Worm (Caenorhabditis elegans) whole organism, L2 larva: ENCODE data around the gene wrt-1.

Source experiments
- F13H6.1 ChIP-seq: sonication (generic microtip); optimal IDR thresholded peaks from 2 replicates; lab custom pipeline; 2016; ENCODE audit warnings: missing genetic modification characterization, missing compliant biosample characterization
- R02D3.7 ChIP-seq: fragments of 150-350 bp; optimal IDR thresholded peaks from 2 replicates; lab custom pipeline; 2014; ENCODE audit warnings: missing biosample characterization, missing genetic modification characterization
- Y55F3AM.14 ChIP-seq: fragments of 200-800 bp; sonication (Bioruptor generic); optimal IDR thresholded peaks from 2 replicates; lab custom pipeline; 2018; ENCODE audit warnings: mild to moderate bottlenecking, missing genetic modification characterization, missing compliant biosample characterization
- ZK546.5 ChIP-seq: sonication (generic microtip); optimal IDR thresholded peaks from 2 replicates; lab custom pipeline; 2017; ENCODE audit warnings: missing biosample characterization, missing genetic modification characterization
- alr-1 ChIP-seq: fragments of 150-350 bp; optimal IDR thresholded peaks from 2 replicates; lab custom pipeline; 2014; ENCODE audit warnings: missing biosample characterization, missing genetic modification characterization
- ama-1 ChIP-seq: fragments of 150-350 bp; optimal IDR thresholded peaks from 2 replicates; lab custom pipeline; 2018; ENCODE audit warnings: inconsistent platforms
- ceh-16 ChIP-seq: fragments of 150-350 bp; optimal IDR thresholded peaks from 2 replicates; lab custom pipeline; 2014; ENCODE audit warnings: missing biosample characterization, missing genetic modification characterization
- crh-2 ChIP-seq: sonication (generic microtip); optimal IDR thresholded peaks from 2 replicates; lab custom pipeline; 2017; ENCODE audit warnings: missing biosample characterization, missing genetic modification characterization
- dmd-4 ChIP-seq: sonication (generic microtip); optimal IDR thresholded peaks from 2 replicates; lab custom pipeline; 2017; ENCODE audit warnings: missing biosample characterization, missing genetic modification characterization
- egl-27 ChIP-seq: sonication (generic microtip); optimal IDR thresholded peaks from 3 replicates; lab custom pipeline; 2017; ENCODE audit warnings: missing biosample characterization, missing genetic modification reagents, missing genetic modification characterization
- elt-1 ChIP-seq: fragments of 150-350 bp; optimal IDR thresholded peaks from 2 replicates; lab custom pipeline; 2014; ENCODE audit warnings: missing biosample characterization, missing genetic modification characterization
- fos-1 ChIP-seq: fragments of 150-350 bp; optimal IDR thresholded peaks from 2 replicates; lab custom pipeline; 2014; ENCODE audit warnings: missing biosample characterization, missing genetic modification characterization
- gmeb-1 ChIP-seq: fragments of 150-350 bp; optimal IDR thresholded peaks from 2 replicates; lab custom pipeline; 2014; ENCODE audit warnings: missing biosample characterization, missing genetic modification characterization
- lin-11 ChIP-seq: fragments of 150-350 bp; sonication (generic microtip); optimal IDR thresholded peaks from 2 replicates; lab custom pipeline; 2014; ENCODE audit warnings: missing biosample characterization, missing genetic modification characterization, inconsistent platforms, mixed read lengths
- lin-13 ChIP-seq: fragments of 150-350 bp; optimal IDR thresholded peaks from 2 replicates; lab custom pipeline; 2014; ENCODE audit warnings: missing biosample characterization, missing genetic modification reagents, missing genetic modification characterization
- lin-39 ChIP-seq: fragments of 150-350 bp; optimal IDR thresholded peaks from 2 replicates; lab custom pipeline; 2014; ENCODE audit warnings: missing biosample characterization, missing genetic modification reagents, missing genetic modification characterization
- lsy-2 ChIP-seq, 2 experiments: fragments of 150-350 bp in 1 of 2; sonication (generic microtip) in 1 of 2; optimal IDR thresholded peaks; 2 replicates each; lab custom pipeline; 2014 to 2017; ENCODE audit warnings: missing biosample characterization in 2 of 2, missing genetic modification characterization in 2 of 2
- mbf-1 ChIP-seq: sonication (generic microtip); optimal IDR thresholded peaks from 2 replicates; lab custom pipeline; 2017; ENCODE audit warnings: missing biosample characterization, missing genetic modification characterization
- mdl-1 ChIP-seq, 2 experiments: fragments of 150-350 bp in 1 of 2; sonication (generic microtip) in 1 of 2; optimal IDR thresholded peaks; 2 replicates each; lab custom pipeline; 2017; ENCODE audit warnings: missing biosample characterization in 2 of 2, missing genetic modification characterization in 2 of 2
- nhr-10 ChIP-seq: sonication (generic microtip); optimal IDR thresholded peaks from 2 replicates; lab custom pipeline; 2017; ENCODE audit warnings: missing biosample characterization, missing genetic modification characterization
- nhr-11 ChIP-seq: fragments of 150-350 bp; optimal IDR thresholded peaks from 2 replicates; lab custom pipeline; 2014; ENCODE audit warnings: missing biosample characterization, missing genetic modification characterization
- nhr-23 ChIP-seq: fragments of 150-350 bp; optimal IDR thresholded peaks from 2 replicates; lab custom pipeline; 2014; ENCODE audit warnings: missing biosample characterization, missing genetic modification reagents, missing genetic modification characterization
- nhr-237 ChIP-seq: fragments of 150-350 bp; optimal IDR thresholded peaks from 2 replicates; lab custom pipeline; 2014; ENCODE audit warnings: missing biosample characterization, missing genetic modification characterization
- nhr-25 ChIP-seq: fragments of 150-350 bp; sonication (generic microtip); optimal IDR thresholded peaks from 3 replicates; lab custom pipeline; 2014; ENCODE audit warnings: missing biosample characterization, missing genetic modification characterization
- nhr-6 ChIP-seq: fragments of 150-350 bp; optimal IDR thresholded peaks from 2 replicates; lab custom pipeline; 2014; ENCODE audit warnings: missing biosample characterization, missing genetic modification characterization
- nhr-77 ChIP-seq: fragments of 150-350 bp; optimal IDR thresholded peaks from 2 replicates; lab custom pipeline; 2014; ENCODE audit warnings: missing biosample characterization, missing genetic modification characterization
- sem-4 ChIP-seq: fragments of 150-350 bp; optimal IDR thresholded peaks from 2 replicates; lab custom pipeline; 2014; ENCODE audit warnings: missing biosample characterization, missing genetic modification reagents, missing genetic modification characterization
- sma-3 ChIP-seq: sonication (generic microtip); optimal IDR thresholded peaks from 2 replicates; lab custom pipeline; 2016; ENCODE audit warnings: missing genetic modification reagents, missing genetic modification characterization, missing compliant biosample characterization
- sma-9 ChIP-seq, 2 experiments: fragments of 150-350 bp in 1 of 2; sonication (generic microtip) in 1 of 2; optimal IDR thresholded peaks; 2 replicates each; lab custom pipeline; 2014 to 2016; ENCODE audit warnings: missing genetic modification characterization in 2 of 2, mild to moderate bottlenecking in 1 of 2, missing biosample characterization in 1 of 2, missing compliant biosample characterization in 1 of 2, missing genetic modification reagents in 1 of 2, moderate library complexity in 1 of 2
- snpc-4 ChIP-seq: fragments of 150-350 bp; optimal IDR thresholded peaks from 2 replicates; lab custom pipeline; 2014; ENCODE audit warnings: missing biosample characterization, missing genetic modification characterization
- unc-39 ChIP-seq: fragments of 150-350 bp; optimal IDR thresholded peaks from 2 replicates; lab custom pipeline; 2014; ENCODE audit warnings: missing biosample characterization, missing genetic modification characterization
- unc-55 ChIP-seq: fragments of 150-350 bp; sonication (generic microtip); optimal IDR thresholded peaks from 3 replicates; lab custom pipeline; 2014; ENCODE audit warnings: missing biosample characterization, missing genetic modification reagents, missing genetic modification characterization
- unc-62 ChIP-seq: fragments of 150-350 bp; optimal IDR thresholded peaks from 2 replicates; lab custom pipeline; 2014; ENCODE audit warnings: missing biosample characterization, missing genetic modification reagents, missing genetic modification characterization
- zag-1 ChIP-seq: fragments of 150-350 bp; optimal IDR thresholded peaks from 2 replicates; lab custom pipeline; 2014; ENCODE audit warnings: missing biosample characterization, missing genetic modification characterization
- ztf-1 ChIP-seq: fragments of 200-800 bp; sonication (Bioruptor generic); conservative IDR thresholded peaks from 2 replicates; pipeline ENCODE4 v1.3.6; 2022; ENCODE audit warnings: missing genetic modification characterization, missing compliant biosample characterization
- ztf-11 ChIP-seq: sonication (generic microtip); optimal IDR thresholded peaks from 2 replicates; lab custom pipeline; 2017; ENCODE audit warnings: missing biosample characterization, missing genetic modification characterization
- ztf-4 ChIP-seq: fragments of 150-350 bp; optimal IDR thresholded peaks from 2 replicates; lab custom pipeline; 2014; ENCODE audit warnings: missing biosample characterization, missing genetic modification characterization

wrt-1 gene

ce11 chrII:7570305-7570704 lies 39.5 kb downstream of the wrt-1 start, which contains the start of gene F35D2.3:
Gene F35D2.3 (plus strand): TSS chrII:7570605.
- TF ChIP-seq unc-55 (no peak), nhr-23 (no peak), R02D3.7 (tag; lab: Kevin White, UChicago) (no peak), lin-11 (tag; lab: Kevin White, UChicago) (no peak), fos-1 (no peak), nhr-11 (tag; lab: Kevin White, UChicago) (no peak), alr-1 (tag; lab: Kevin White, UChicago) (no peak), nhr-237 (tag; lab: Kevin White, UChicago) (no peak), ZK546.5 (tag; lab: Kevin White, UChicago) (no peak), nhr-25 (tag; lab: Kevin White, UChicago) (no peak), sma-3 (GFP tag; lab: Kevin White, UChicago) (no peak), nhr-6 (tag; lab: Kevin White, UChicago) (no peak), lin-13 (GFP tag; lab: Kevin White, UChicago) (no peak), unc-62 (no peak), mbf-1 (no peak), ceh-16 (tag; lab: Kevin White, UChicago) (no peak)

ce11 chrII:7570820-7571219 lies 40.0 kb downstream of the wrt-1 start:
- no peak for TF ChIP-seq zag-1 (tag; lab: Kevin White, UChicago)
- no peak for TF ChIP-seq snpc-4 (tag; lab: Kevin White, UChicago)
- TF ChIP-seq lin-13 (GFP tag; lab: Kevin White, UChicago): no peak

ce11 chrII:7574143-7574542 lies 43.3 kb downstream of the wrt-1 start, which contains the start of gene F35D2.2:
Gene F35D2.2 (plus strand): TSS chrII:7574443.
- TF ChIP-seq Y55F3AM.14 (GFP tag; lab: Kevin White, UChicago) (no peak), alr-1 (tag; lab: Kevin White, UChicago) (no peak), nhr-77 (tag; lab: Kevin White, UChicago) (no peak), F13H6.1 (tag; lab: Kevin White, UChicago) (no peak), sma-9 (GFP tag; optimal IDR thresholded peaks at IDR 0.05; lab: Kevin White, UChicago) (no peak), sma-9 (tag; optimal IDR thresholded peaks at IDR 0.05; lab: Kevin White, UChicago) (no peak), ztf-11 (tag; lab: Kevin White, UChicago) (no peak), nhr-237 (tag; lab: Kevin White, UChicago) (no peak), ztf-1 (GFP tag; lab: Robert Waterston, UW) (no peak), lin-13 (GFP tag; lab: Kevin White, UChicago) (no peak), nhr-23 (no peak), nhr-6 (tag; lab: Kevin White, UChicago) (no peak), nhr-25 (tag; lab: Kevin White, UChicago) (no peak), dmd-4 (tag; lab: Kevin White, UChicago) (no peak), ztf-4 (tag; lab: Kevin White, UChicago) (no peak), elt-1 (no peak), unc-62 (no peak), egl-27 (tag; lab: Kevin White, UChicago) (no peak)

ce11 chrII:7575614-7576013 lies 44.8 kb downstream of the wrt-1 start, which contains the start of gene F35D2.1:
Gene F35D2.1 (plus strand): TSS chrII:7575914.
- no peak for TF ChIP-seq sem-4 (tag; lab: Kevin White, UChicago)
- no peak for TF ChIP-seq unc-39 (tag; lab: Kevin White, UChicago)
- no peak for TF ChIP-seq ztf-4 (tag; lab: Kevin White, UChicago)
- no peak for TF ChIP-seq zag-1 (tag; lab: Kevin White, UChicago)
- TF ChIP-seq Y55F3AM.14 (GFP tag; lab: Kevin White, UChicago): no peak
- TF ChIP-seq nhr-237 (tag; lab: Kevin White, UChicago): no peak
- TF ChIP-seq lsy-2 (tag; optimal IDR thresholded peaks at IDR 0.05; lab: Kevin White, UChicago): no peak
- no peak for TF ChIP-seq ama-1 (lab: Kevin White, UChicago)
- TF ChIP-seq crh-2: no peak
- TF ChIP-seq gmeb-1 (tag; lab: Kevin White, UChicago): no peak
- TF ChIP-seq nhr-77 (tag; lab: Kevin White, UChicago): no peak
- no peak for TF ChIP-seq snpc-4 (tag; lab: Kevin White, UChicago)

- TF ChIP-seq mdl-1 (tag; optimal IDR thresholded peaks at IDR 0.05; lab: Kevin White, UChicago) (no peak), gmeb-1 (tag; lab: Kevin White, UChicago) (no peak), R02D3.7 (tag; lab: Kevin White, UChicago) (no peak), nhr-6 (tag; lab: Kevin White, UChicago) (no peak), ztf-4 (tag; lab: Kevin White, UChicago) (no peak), sem-4 (tag; lab: Kevin White, UChicago) (no peak), lin-39 (tag; lab: Kevin White, UChicago) (no peak), crh-2 (no peak), nhr-10 (no peak), nhr-23 (no peak)
These were observed 46.6 kb downstream of the wrt-1 start, which contains the start of gene F35D2.6 for ce11 chrII:7577412-7577811. Gene F35D2.6 (plus strand): TSS chrII:7577712.
